Fruit fly (Drosophila melanogaster) Kc167 (cell line): Measurements from ENCODE around the gene CG15891.

Source experiments
- Myc ChIP-seq: fragments of >200 bp; optimal IDR thresholded peaks from 2 replicates; lab custom pipeline; 2017; ENCODE audit warnings: missing external identifiers
- Sin3A ChIP-seq: fragments of >200 bp; optimal IDR thresholded peaks from 2 replicates; lab custom pipeline; 2018; ENCODE audit warnings: missing external identifiers
- h ChIP-seq: fragments of >200 bp; optimal IDR thresholded peaks from 3 replicates; lab custom pipeline; 2018; ENCODE audit warnings: missing external identifiers
- insv ChIP-seq: fragments of >200 bp; optimal IDR thresholded peaks from 3 replicates; lab custom pipeline; 2018; ENCODE audit warnings: missing external identifiers
- psq ChIP-seq: fragments of >200 bp; optimal IDR thresholded peaks from 2 replicates; lab custom pipeline; 2017; ENCODE audit warnings: missing external identifiers
- ttk ChIP-seq: sonication (Bioruptor generic); optimal IDR thresholded peaks from 2 replicates; lab custom pipeline; 2017; ENCODE audit warnings: missing external identifiers

CG15891 gene

dm6 chrX:6295129-6295539, at the start of gene CG15891, which contains the start of gene CG3815:
Gene CG15891, minus strand, starts transcription at chrX:6295345.
Gene CG3815, plus strand, starts transcription at chrX:6295389.
- TF ChIP-seq ttk (lab: Kevin White, UChicago) (no peak), Myc (lab: Kevin White, UChicago) (no peak), Sin3A (lab: Kevin White, UChicago) (no peak)

- no peak for TF ChIP-seq h (lab: Kevin White, UChicago)
- no peak for TF ChIP-seq psq (lab: Kevin White, UChicago)
- no peak for TF ChIP-seq insv (lab: Kevin White, UChicago)
Observed at dm6 chrX:6344538-6345074, 49.5 kb upstream of the CG15891 start.

- no peak for TF ChIP-seq h (lab: Kevin White, UChicago)
- TF ChIP-seq Sin3A (lab: Kevin White, UChicago), result no peak
- no peak for TF ChIP-seq insv (lab: Kevin White, UChicago)
- no peak for TF ChIP-seq psq (lab: Kevin White, UChicago)
- TF ChIP-seq ttk (lab: Kevin White, UChicago), result no peak
Observed at dm6 chrX:6343786-6344537, 48.8 kb upstream of the CG15891 start.

dm6 chrX:6343323-6343722, 48.2 kb upstream of the CG15891 start:
- TF ChIP-seq Myc (lab: Kevin White, UChicago) (no peak), h (lab: Kevin White, UChicago) (no peak), Sin3A (lab: Kevin White, UChicago) (no peak), insv (lab: Kevin White, UChicago) (no peak), psq (lab: Kevin White, UChicago) (no peak), ttk (lab: Kevin White, UChicago) (no peak)

- no peak for TF ChIP-seq ttk (lab: Kevin White, UChicago)
- TF ChIP-seq h (lab: Kevin White, UChicago), result no peak
- no peak for TF ChIP-seq insv (lab: Kevin White, UChicago)
- no peak for TF ChIP-seq psq (lab: Kevin White, UChicago)
- no peak for TF ChIP-seq Myc (lab: Kevin White, UChicago)
- TF ChIP-seq Sin3A (lab: Kevin White, UChicago), result no peak
Observed at dm6 chrX:6341678-6342077, 46.5 kb upstream of the CG15891 start.

- TF ChIP-seq Myc (lab: Kevin White, UChicago) (no peak), Sin3A (lab: Kevin White, UChicago) (no peak), insv (lab: Kevin White, UChicago) (no peak), h (lab: Kevin White, UChicago) (no peak), ttk (lab: Kevin White, UChicago) (no peak), psq (lab: Kevin White, UChicago) (no peak)
Observed at dm6 chrX:6340593-6341068, 45.5 kb upstream of the CG15891 start.

- TF ChIP-seq psq (lab: Kevin White, UChicago) (no peak), ttk (lab: Kevin White, UChicago) (no peak), Myc (lab: Kevin White, UChicago) (no peak), h (lab: Kevin White, UChicago) (no peak)
Observed at dm6 chrX:6339970-6340548, 44.9 kb upstream of the CG15891 start.

- TF ChIP-seq insv (lab: Kevin White, UChicago) (no peak), h (lab: Kevin White, UChicago) (no peak), ttk (lab: Kevin White, UChicago) (no peak), psq (lab: Kevin White, UChicago) (no peak), Myc (lab: Kevin White, UChicago) (no peak), Sin3A (lab: Kevin White, UChicago) (no peak)
Observed at dm6 chrX:6338738-6339614, 43.8 kb upstream of the CG15891 start.

dm6 chrX:6337702-6338101, 42.6 kb upstream of the CG15891 start, which contains the start of gene CG3842:
Gene CG3842, plus strand, starts transcription at chrX:6337762.
- TF ChIP-seq psq (lab: Kevin White, UChicago) (no peak), ttk (lab: Kevin White, UChicago) (no peak), insv (lab: Kevin White, UChicago) (no peak), Myc (lab: Kevin White, UChicago) (no peak), h (lab: Kevin White, UChicago) (no peak), Sin3A (lab: Kevin White, UChicago) (no peak)

- TF ChIP-seq h (lab: Kevin White, UChicago) (no peak), ttk (lab: Kevin White, UChicago) (no peak), insv (lab: Kevin White, UChicago) (no peak)
Observed at dm6 chrX:6334945-6335344, 39.8 kb upstream of the CG15891 start.
